Worm (Caenorhabditis elegans) whole organism, late embryonic: ENCODE results near the gene idi-1.

Experiments used
- ama-1 ChIP-seq: fragments of 150-350 bp; optimal IDR thresholded peaks from 2 replicates; lab custom pipeline; 2014
- fax-1 ChIP-seq: sonication (generic microtip); optimal IDR thresholded peaks from 2 replicates; lab custom pipeline; 2016; ENCODE audit warnings: missing genotype, missing genetic modification characterization, missing compliant biosample characterization
- fkh-10 ChIP-seq: fragments of 150-350 bp; optimal IDR thresholded peaks from 2 replicates; lab custom pipeline; 2014; ENCODE audit warnings: missing biosample characterization, missing genetic modification reagents, missing genetic modification characterization
- nhr-11 ChIP-seq: fragments of 150-350 bp; optimal IDR thresholded peaks from 2 replicates; lab custom pipeline; 2014; ENCODE audit warnings: missing biosample characterization, missing genetic modification characterization
- pha-4 ChIP-seq: fragments of 150-350 bp; optimal IDR thresholded peaks from 2 replicates; lab custom pipeline; 2018; ENCODE audit warnings: missing biosample characterization, missing genetic modification reagents, missing genetic modification characterization
- rnt-1 ChIP-seq: sonication (generic microtip); optimal IDR thresholded peaks from 2 replicates; lab custom pipeline; 2016; ENCODE audit warnings: missing genetic modification characterization, missing compliant biosample characterization

ce11 chrIII:8130177-8130902, 38.8 kb downstream of the idi-1 start, which contains the start of the genes rpl-21 and C14B9.10:
- TF ChIP-seq pha-4 (tag; lab: Kevin White, UChicago) = no peak
- TF ChIP-seq rnt-1 = no peak
- TF ChIP-seq nhr-11 (tag; lab: Kevin White, UChicago) = no peak
- TF ChIP-seq ama-1 (lab: Kevin White, UChicago) = no peak
- no peak for TF ChIP-seq fax-1 (tag; lab: Kevin White, UChicago)
- TF ChIP-seq fkh-10 = no peak
